Worm (Caenorhabditis elegans) whole organism, mixed stage, embryonic: ENCODE data around the gene Y46G5A.14.

Source experiments
- ces-1 ChIP-seq: fragments of 150-350 bp; optimal IDR thresholded peaks from 2 replicates; lab custom pipeline; 2014; ENCODE audit warnings: missing biosample characterization, missing genetic modification reagents, missing genetic modification characterization
- flh-1 ChIP-seq: fragments of 200-800 bp; sonication (Bioruptor generic); optimal IDR thresholded peaks from 2 replicates; lab custom pipeline; 2018; ENCODE audit warnings: mild to moderate bottlenecking, missing genetic modification characterization, moderate library complexity, missing compliant biosample characterization
- lin-13 ChIP-seq: fragments of 150-350 bp; optimal IDR thresholded peaks from 2 replicates; lab custom pipeline; 2014; ENCODE audit warnings: missing biosample characterization, missing genetic modification characterization
- lin-32 ChIP-seq: fragments of 200-800 bp; sonication (Bioruptor generic); optimal IDR thresholded peaks from 2 replicates; lab custom pipeline; 2018; ENCODE audit warnings: mild to moderate bottlenecking, missing genetic modification characterization, missing compliant biosample characterization
- mep-1 ChIP-seq: fragments of 150-350 bp; optimal IDR thresholded peaks from 2 replicates; lab custom pipeline; 2017; ENCODE audit warnings: missing biosample characterization, missing genetic modification reagents, missing genetic modification characterization, inconsistent platforms
- nhr-12 ChIP-seq: fragments of 150-350 bp; optimal IDR thresholded peaks from 2 replicates; lab custom pipeline; 2014; ENCODE audit warnings: missing biosample characterization, missing genetic modification characterization
- nhr-237 ChIP-seq: fragments of 150-350 bp; optimal IDR thresholded peaks from 2 replicates; lab custom pipeline; 2014; ENCODE audit warnings: missing biosample characterization, missing genetic modification characterization
- nhr-28 ChIP-seq: fragments of 150-350 bp; optimal IDR thresholded peaks from 2 replicates; lab custom pipeline; 2014; ENCODE audit warnings: missing biosample characterization, missing genetic modification characterization
- nhr-76 ChIP-seq: sonication (generic microtip); optimal IDR thresholded peaks from 2 replicates; lab custom pipeline; 2017; ENCODE audit warnings: missing biosample characterization, missing genetic modification characterization
- snpc-4 ChIP-seq: fragments of 150-350 bp; optimal IDR thresholded peaks from 2 replicates; lab custom pipeline; 2014; ENCODE audit warnings: missing biosample characterization, missing genetic modification characterization
- tbx-8 ChIP-seq: fragments of 200-800 bp; sonication (Bioruptor generic); optimal IDR thresholded peaks from 2 replicates; lab custom pipeline; 2018; ENCODE audit warnings: mild to moderate bottlenecking, missing genetic modification characterization, moderate library complexity, missing compliant biosample characterization
- unc-62 ChIP-seq: fragments of 150-350 bp; optimal IDR thresholded peaks from 2 replicates; lab custom pipeline; 2014; ENCODE audit warnings: missing biosample characterization, missing genetic modification reagents, missing genetic modification characterization
- ztf-11 ChIP-seq: fragments of 150-350 bp; optimal IDR thresholded peaks from 2 replicates; lab custom pipeline; 2014; ENCODE audit warnings: missing biosample characterization, missing genetic modification characterization

DNA sequence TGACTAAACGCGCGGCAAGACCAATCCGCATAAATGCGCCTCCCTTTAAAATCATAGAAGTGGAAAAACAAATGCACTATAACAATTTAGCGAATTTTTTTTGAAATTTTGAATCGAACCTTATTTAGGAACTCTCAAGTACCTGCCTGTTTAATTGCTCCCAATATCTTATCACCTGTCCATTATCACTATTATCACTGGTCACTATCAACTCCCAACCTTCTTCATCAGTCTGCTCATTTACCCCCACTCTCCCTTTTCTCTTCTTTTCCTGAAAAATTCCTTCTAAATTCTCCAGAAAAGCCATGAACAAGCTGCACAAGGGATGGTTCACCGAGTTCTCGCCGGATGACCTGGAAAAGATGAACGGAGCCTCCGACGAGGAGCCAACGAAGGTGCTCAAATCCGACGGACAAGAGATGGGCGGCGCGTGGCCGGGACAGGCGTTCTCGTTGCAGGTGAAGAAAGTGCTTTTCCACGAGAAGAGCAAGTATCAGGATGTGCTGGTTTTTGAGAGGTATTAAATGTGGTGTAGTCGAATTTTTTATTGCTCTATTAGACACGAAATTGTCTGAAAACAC, 32.2 kb downstream of the Y46G5A.14 start, which contains the start of gene spds-1:
- TF ChIP-seq nhr-237 (no peak), tbx-8 (GFP tag; lab: Kevin White, UChicago) (no peak), nhr-28 (tag; lab: Kevin White, UChicago) (no peak), ztf-11 (no peak), snpc-4 (tag; lab: Kevin White, UChicago) (no peak), unc-62 (GFP tag; lab: Kevin White, UChicago) (no peak), lin-13 (tag; lab: Kevin White, UChicago) (no peak), nhr-12 (tag; lab: Kevin White, UChicago) (no peak), lin-32 (no peak), ces-1 (GFP tag; lab: Kevin White, UChicago) (no peak), flh-1 (no peak), nhr-76 (tag; lab: Kevin White, UChicago) (no peak), mep-1 (tag; lab: Kevin White, UChicago) (no peak)
